Worm (Caenorhabditis elegans) whole organism, L4/young adult: ENCODE measurements around the gene srh-36.

Experiments used
- W03F9.2 ChIP-seq: fragments of 150-350 bp; optimal IDR thresholded peaks from 2 replicates; lab custom pipeline; 2014; ENCODE audit warnings: missing biosample characterization, missing genetic modification characterization
- dao-5 ChIP-seq: sonication (generic microtip); optimal IDR thresholded peaks from 2 replicates; lab custom pipeline; 2016; ENCODE audit warnings: missing genotype, missing genetic modification characterization, moderate library complexity, missing compliant biosample characterization
- him-1 ChIP-seq: sonication (generic microtip); optimal IDR thresholded peaks from 2 replicates; lab custom pipeline; 2016; ENCODE audit warnings: missing genotype, missing genetic modification reagents, missing genetic modification characterization, missing compliant biosample characterization

Gene srh-36

DNA sequence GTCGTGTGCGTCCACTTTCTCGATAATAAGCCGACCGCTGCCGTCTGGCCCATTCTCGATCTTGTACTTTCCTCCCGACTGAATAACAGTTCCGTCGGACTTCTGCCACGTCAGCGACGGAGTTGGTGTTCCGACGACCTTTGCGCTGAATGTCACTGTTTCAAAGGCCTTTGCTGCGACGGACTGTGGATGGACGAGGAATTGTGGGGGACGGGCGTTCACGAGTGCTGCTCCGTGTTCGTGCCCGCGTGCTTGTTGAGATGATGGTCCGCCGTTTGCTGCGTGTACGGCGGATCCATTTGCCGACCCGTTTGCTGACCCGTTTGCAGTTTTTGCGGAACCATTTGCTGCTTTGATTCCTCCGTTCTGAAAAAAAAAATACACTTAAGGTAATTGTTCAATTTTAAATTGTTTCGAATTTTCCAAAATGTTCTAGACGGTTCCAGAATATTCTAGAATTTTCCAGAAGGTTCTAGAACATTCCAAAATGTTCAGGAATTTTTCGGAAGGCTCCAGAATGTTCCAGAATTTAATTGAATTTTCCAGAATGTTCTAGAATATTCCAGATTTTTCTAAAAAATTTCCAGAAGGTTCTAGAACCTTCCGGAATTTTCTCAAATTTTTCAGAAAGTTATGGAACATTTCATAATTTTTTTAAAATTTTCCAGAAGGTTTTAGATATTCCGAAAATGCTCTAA is 22.1 kb downstream of the srh-36 start:
- TF ChIP-seq him-1 (tag; lab: Kevin White, UChicago), result no peak
- TF ChIP-seq W03F9.2 (tag; lab: Kevin White, UChicago), result no peak
- no peak for TF ChIP-seq dao-5

DNA sequence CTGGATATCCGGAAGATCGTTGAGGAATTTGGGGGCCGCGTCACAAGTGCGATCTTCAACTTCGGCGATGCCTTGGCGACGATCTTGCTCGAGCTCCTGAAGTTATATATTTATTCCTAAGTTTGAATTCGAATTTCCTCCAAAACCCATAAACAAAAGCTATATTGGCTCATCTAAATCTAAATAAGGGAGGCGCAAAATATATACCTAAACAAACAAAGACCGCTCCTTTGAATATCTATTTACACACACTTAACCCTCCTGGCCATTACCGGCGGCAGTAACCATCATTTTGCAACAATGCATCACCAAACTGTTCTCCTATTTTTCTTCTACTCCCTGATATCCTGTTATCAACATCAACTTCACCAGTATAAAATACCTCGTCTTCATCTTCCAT is 25.5 kb downstream of the srh-36 start, which contains the start of gene F54E2.2:
TSS of gene F54E2.2 (plus strand) at position 301 of the 400 bp plus-strand sequence.
- no peak for TF ChIP-seq dao-5
- no peak for TF ChIP-seq him-1 (tag; lab: Kevin White, UChicago)

DNA sequence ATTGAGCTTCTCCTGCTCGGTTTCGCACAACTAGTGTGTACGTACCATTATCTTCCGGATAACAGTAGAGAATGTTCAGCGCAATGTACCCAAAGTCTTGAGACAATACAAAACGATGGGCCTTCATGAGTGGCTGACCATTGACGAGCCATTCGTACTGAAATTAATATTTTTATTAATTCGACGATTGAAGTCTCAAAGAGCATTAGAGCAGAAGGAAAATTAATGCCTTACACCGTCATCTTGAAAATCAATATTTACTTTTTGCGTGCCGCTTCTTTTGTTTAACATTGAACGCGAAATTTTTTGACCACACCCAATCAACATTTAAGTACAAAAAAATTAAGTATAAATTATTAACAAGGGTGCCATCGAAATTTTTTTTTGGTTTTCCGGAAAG is 28.5 kb downstream of the srh-36 start:
- no peak for TF ChIP-seq him-1 (tag; lab: Kevin White, UChicago)
- no peak for TF ChIP-seq dao-5
- no peak for TF ChIP-seq W03F9.2 (tag; lab: Kevin White, UChicago)

DNA sequence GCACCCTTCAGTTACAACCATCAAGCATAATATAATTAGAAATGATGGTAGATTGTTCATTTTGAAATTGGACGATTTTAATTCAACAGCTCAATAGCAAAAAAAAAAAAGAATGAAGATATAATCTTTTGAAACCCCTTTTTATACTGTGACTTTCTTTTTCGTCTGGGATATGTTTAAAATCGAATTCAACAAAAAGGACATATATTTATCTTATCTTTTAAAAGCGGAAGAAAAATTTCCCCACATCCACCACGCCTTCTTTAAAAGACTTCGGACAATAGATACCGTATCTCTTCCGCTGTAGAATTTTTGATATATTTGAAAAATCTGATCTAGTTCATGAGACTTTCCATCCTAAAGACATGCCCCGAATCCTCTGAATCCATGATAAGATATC is 40.7 kb downstream of the srh-36 start, which contains the start of gene R05D8.11:
TSS of gene R05D8.11 (minus strand) at position 101 of the 400 bp plus-strand sequence.
- no peak for TF ChIP-seq W03F9.2 (tag; lab: Kevin White, UChicago)
- no peak for TF ChIP-seq him-1 (tag; lab: Kevin White, UChicago)
- TF ChIP-seq dao-5, result no peak

DNA sequence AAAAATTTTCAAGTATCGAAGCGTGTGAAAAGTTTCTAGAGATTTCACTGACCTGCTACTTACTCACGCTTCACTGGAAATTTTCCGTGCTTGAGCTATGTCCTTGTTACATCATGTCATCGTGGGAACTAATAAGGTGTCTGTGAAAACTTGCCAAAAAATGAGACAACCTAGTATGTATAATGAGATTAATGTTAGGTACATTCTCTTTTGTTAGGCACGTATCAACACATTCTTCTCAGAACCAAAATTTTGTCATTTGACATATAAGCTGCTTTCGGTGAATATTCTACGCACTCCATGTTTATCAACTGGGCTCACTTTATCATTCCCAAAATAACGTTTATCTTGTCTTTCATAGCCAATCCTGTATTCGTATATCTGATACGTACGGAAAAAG is 47.4 kb downstream of the srh-36 start, which contains the start of gene srj-18:
TSS of gene srj-18 (plus strand) at position 301 of the 400 bp plus-strand sequence.
- TF ChIP-seq dao-5 (no peak), him-1 (tag; lab: Kevin White, UChicago) (no peak), W03F9.2 (tag; lab: Kevin White, UChicago) (no peak)

DNA sequence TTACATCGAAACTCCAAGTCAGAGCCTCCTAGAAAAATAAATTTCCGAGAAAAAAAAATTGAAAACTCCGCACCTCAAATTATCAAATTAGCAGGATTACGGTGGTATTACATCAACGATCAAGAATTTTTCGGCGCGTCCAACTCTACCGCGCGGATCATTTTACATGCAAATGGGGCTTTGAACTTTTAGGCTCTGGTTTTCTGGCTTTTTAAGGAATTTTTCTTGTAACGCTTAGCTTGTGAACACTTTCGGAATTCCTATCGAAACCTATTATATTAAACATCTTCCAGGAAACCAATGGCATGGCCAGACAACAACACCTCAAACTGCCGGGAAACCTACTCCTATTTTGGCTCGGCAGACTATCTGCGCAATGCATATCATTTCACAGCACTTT is 49.9 kb downstream of the srh-36 start, which contains the start of gene srh-56:
TSS of gene srh-56 (plus strand) at position 301 of the 400 bp plus-strand sequence.
- TF ChIP-seq dao-5 (no peak), him-1 (tag; lab: Kevin White, UChicago) (no peak), W03F9.2 (tag; lab: Kevin White, UChicago) (no peak)

DNA sequence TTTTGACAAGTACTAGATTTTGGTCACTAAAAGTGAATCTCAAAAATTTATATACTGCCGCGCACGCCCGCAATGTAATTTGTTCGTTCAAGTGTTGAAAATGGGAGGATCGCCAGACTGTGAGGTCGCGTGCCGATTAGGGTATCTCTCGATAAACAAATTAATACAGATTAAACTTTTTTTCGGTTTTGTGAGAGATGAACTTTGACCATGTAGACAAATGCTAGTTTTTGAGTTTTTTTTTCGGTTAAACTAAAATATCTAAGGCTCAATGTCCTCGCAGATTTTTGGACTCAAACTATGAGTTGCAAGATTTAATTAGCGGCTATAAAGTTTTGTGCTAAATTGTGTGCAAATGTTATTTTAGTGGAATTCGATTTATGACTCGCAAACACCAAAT is 51.7 kb downstream of the srh-36 start, which contains the start of gene dhs-15:
TSS of gene dhs-15 (minus strand) at position 101 of the 400 bp plus-strand sequence.
- TF ChIP-seq him-1 (tag; lab: Kevin White, UChicago) (no peak), W03F9.2 (tag; lab: Kevin White, UChicago) (no peak)
